Fruit fly (Drosophila melanogaster) whole organism, larva: Measurements from ENCODE around the gene CG42709.

ENCODE experiments used
- noc ChIP-seq: fragments of 200-800 bp; sonication (Bioruptor generic); optimal IDR thresholded peaks from 3 replicates; lab custom pipeline; 2019; ENCODE audit warnings: missing biosample characterization, mild to moderate bottlenecking, missing genetic modification characterization, moderate library complexity

The CG42709 gene

DNA sequence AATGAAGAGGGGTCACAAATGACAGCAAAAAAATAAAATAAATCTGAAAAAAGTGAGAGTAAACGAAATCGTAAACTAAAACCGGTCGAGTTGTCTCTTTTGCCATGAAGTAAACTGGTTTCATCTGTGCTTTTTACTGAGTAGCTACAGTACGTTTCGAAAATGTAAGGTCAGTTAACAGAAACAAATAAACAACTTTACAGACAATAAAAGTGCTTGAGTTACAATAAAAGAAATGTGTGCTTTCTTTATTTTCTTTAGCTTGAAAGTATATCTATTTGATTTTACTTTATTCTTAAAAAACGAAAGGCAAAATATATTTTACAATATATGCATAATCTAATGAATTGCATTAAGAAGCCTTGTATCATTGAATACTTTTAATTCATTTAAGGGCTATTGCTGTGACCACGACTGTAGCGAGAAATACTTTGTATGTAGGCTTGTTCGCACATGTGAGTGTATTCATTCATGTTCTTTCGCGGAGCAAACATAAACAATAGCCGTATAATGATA lies 3.0 kb downstream of the CG42709 start:
- peak; percentile 84 for TF ChIP-seq noc (tag; lab: Kevin White, UChicago)

DNA sequence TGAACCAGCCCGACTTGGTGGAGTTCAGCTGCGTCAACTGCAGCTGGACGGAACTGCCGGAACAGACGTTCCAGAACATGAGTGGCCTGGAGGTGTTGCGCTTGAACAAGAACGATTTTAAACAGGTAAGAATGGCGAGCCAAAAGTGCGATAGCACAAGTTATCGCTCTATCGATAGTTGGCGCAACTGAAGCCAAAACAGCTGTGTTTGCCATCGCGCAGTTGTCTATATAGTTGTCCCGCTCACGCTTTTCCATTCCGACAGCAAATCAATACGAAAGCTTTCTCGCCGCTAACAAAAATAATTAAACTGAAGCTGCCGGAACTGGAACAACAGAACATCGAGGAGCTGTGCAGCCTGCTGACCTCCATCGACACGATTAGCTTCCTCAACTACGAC lies 4.5 kb downstream of the CG42709 start:
- no peak for TF ChIP-seq noc (tag; lab: Kevin White, UChicago)

- TF ChIP-seq noc (tag; lab: Kevin White, UChicago), result no peak
Observed at dm6 chr3L:12796077-12796641, 6.2 kb downstream of the CG42709 start.

DNA sequence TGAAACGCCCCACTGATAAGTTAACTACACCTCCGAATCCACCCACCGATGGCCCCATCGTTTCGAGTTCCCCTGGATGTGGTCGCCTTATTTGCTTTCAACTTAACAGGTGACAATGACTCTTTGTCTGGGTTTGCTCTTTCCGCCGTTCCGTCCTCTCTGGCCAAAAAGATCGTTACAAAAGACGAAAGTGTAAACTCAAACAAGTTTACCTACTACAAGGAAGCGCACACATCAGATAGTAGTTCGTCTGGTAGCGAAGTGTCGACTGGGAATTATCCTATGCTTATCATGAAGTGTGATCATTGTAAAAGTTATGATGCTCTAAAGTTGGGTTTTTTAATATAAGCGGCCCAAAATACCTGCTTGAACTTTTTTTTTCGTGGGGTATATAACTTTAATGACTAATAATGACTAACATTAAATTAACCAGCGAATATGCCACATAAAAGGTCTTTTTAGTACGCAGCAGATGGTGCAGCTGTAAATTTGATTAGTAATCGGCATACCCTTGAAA lies 8.9 kb downstream of the CG42709 start:
- TF ChIP-seq noc (tag; lab: Kevin White, UChicago), result no peak

DNA sequence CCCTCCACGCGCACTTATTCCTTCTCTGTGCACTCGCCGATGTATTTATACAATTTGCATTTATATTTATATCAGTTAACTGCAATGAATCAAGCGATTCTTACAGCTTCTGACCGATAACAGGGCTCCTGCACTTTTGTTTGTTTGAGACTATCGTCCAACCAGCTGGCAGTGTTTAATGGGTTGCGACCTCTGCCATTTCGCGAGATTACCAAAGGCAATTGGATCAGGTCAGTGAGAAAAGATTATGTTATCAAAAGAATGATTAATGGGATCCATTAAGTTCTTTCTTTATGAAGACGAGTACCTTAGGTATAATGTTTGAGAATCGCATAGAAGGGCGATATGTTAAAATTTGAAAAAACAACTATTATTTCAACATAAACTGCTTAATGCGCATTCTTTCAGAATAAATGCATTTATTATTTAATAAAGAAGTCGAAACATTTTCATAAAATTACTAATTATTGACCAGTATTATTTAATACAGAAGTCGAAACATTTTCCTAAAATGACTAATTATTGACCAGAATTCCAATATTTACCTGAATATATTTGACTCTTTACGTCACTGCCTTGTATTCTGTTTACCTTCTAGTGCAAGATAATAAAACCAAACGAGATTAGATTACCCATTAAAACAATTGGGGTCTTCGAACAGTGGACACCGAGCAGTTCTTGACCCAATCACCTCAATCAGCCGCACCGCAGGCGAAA lies 9.6 kb downstream of the CG42709 start:
- no peak for TF ChIP-seq noc (tag; lab: Kevin White, UChicago)

- no peak for TF ChIP-seq noc (tag; lab: Kevin White, UChicago)
Observed at dm6 chr3L:12800167-12800566, 10.2 kb downstream of the CG42709 start.

DNA sequence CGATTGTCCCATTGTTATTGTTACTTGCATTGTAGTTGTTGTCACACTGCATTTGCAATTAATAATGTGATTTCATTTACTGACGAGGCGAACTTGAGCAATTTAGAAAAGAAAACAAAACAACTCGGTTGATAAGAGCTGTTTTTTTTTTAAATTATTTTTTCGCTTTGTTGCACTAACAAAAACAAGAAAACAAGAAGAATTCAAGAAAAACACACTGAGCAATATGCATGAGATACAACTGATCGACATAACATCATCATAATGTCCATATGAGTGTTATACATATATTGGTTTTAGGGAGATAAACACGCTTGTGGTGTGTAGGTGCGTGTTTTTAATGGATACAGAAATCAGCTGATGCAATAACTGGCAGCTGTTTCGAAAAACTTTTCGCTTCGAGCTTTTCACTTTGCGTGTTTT lies 12.5 kb downstream of the CG42709 start:
- no peak for TF ChIP-seq noc (tag; lab: Kevin White, UChicago)

DNA sequence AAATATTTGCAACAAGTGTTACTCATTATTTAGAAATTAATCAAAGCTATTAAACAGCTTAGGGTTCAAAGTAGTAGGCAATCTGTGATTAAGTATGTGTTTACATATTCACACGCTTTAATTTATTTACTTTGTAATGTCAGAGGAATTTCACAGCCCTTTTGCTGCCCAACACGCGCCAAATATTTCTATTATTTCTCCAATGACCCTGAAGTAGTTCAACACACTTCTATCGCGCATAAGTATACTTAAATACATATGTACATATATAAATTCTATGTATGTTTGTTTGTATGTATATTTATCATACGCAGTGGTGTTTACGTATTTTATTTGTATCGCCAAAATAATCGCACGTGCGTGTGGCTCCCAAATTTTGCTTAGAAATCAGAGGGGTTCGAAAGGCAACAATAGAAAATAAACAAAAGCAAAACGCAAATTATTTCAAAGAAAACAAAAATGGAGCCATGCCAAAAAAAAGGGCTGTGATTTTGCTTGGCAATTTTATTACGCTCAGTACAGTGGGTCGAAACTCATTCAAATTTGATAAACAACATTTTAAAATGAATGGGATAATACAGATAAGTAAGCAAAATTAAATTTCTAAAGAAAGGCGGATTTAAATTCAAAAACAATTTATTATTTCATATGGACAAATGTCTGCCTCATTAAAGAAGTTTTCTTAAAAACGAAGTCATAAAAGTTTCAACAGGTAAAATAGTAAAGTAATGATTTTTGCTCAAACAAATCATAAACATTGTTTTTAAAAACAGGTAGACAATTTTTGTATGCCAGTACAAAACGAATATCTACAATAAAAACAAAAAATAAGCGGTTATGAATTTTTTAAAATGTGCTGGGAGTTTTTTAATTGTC lies 13.4 kb downstream of the CG42709 start:
- peak; percentile 80 for TF ChIP-seq noc (tag; lab: Kevin White, UChicago)

dm6 chr3L:12804035-12804729 lies 14.2 kb downstream of the CG42709 start:
- no peak for TF ChIP-seq noc (tag; lab: Kevin White, UChicago)

DNA sequence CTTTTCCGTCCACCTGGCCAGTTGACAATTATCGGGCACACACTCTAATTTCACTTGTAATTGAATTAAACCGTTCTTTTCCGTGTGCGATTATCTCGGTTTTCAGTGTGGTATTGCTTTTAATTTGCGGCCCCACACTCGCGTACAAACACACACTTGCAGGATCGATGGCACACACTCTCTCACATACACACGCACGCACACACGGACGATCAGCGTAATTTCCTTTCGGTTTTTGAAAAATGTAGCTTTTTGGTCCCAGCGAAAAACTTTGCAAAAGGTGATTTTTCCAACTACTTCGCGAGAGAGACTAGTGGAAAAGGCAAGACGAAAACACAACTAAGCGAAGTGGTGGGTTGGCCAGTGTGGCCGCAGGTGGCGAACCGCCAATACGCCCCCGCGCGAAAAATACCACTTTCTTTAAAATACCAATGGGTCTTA lies 14.8 kb downstream of the CG42709 start, which contains the start of gene Atg1:
Atg1 (minus strand) TSS at position 387 of the 441 bp plus-strand sequence.
- TF ChIP-seq noc (tag; lab: Kevin White, UChicago), result peak; percentile 26

- TF ChIP-seq noc (tag; lab: Kevin White, UChicago), result no peak
Observed at dm6 chr3L:12805660-12806289, 15.8 kb downstream of the CG42709 start, which contains the start of gene Sap130. Gene Sap130 (plus strand): TSS chr3L:12805902.

DNA sequence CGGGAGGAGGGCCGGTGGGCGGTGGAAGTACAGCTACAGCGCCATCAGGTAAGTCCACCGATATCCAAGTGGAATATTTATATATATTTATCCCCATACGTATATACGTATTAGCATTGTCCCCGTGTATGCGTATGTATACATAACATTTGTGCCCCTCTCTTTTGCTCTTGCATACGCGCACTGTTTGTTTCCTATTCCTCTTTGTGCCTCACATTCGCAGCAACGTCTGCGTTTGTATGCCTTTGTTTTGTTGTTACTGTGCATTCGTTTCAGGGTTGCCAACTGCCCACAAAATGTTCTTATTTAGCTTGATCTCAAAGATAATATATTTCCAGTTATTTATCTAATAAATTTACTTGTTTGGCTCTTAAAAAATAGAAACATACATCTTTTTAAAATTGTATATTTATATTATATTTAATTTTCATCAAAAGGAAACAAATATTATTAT lies 16.3 kb downstream of the CG42709 start:
- TF ChIP-seq noc (tag; lab: Kevin White, UChicago), result peak; percentile 45

DNA sequence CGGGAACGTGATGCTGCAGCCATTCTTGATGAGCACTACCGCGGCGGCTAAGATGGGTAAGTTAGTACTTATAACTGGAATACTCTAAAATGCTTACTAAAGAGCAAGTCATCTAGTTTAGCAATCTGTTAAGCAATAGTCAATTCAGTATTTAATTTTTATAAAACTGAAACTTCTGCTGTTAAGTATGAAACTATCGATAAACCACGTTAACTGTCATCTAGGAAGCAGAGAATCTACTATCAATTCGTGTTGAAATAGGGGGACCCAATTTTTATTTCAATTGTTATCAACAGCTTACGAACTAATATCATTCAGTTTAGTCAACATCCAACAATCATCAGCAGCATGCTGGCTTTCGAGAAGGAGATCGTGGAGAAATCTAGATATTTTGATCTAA lies 18.4 kb downstream of the CG42709 start, which contains the start of gene CG32110:
CG32110 (plus strand) TSS at position 301 of the 400 bp plus-strand sequence.
- TF ChIP-seq noc (tag; lab: Kevin White, UChicago), result no peak

- no peak for TF ChIP-seq noc (tag; lab: Kevin White, UChicago)
Observed at dm6 chr3L:12813907-12814306, 23.9 kb downstream of the CG42709 start, which contains the start of the genes Sf3a2 and CG42588. Gene Sf3a2 (minus strand): TSS chr3L:12814019. Gene CG42588 (plus strand): TSS chr3L:12814254.
